Worm (Caenorhabditis elegans) whole organism, young adult: ENCODE data around the gene W04H10.5.

Source experiments
- B0261.1 ChIP-seq: sonication (generic microtip); optimal IDR thresholded peaks from 2 replicates; lab custom pipeline; 2016; ENCODE audit warnings: mild to moderate bottlenecking, missing genetic modification characterization, moderate library complexity, missing compliant biosample characterization
- Y53F4B.3 ChIP-seq: fragments of 200-800 bp; sonication (Bioruptor generic); IDR thresholded peaks from 2 replicates; pipeline ENCODE4 v1.3.6; 2022; ENCODE audit warnings: missing genetic modification reagents, missing genetic modification characterization, missing compliant biosample characterization
- attf-3 ChIP-seq: fragments of 200-800 bp; sonication (Bioruptor generic); conservative IDR thresholded peaks from 2 replicates; pipeline ENCODE4 v1.3.6; 2022; ENCODE audit warnings: missing genetic modification reagents, missing genetic modification characterization, missing compliant biosample characterization
- attf-5 ChIP-seq: fragments of 200-800 bp; sonication (Bioruptor generic); optimal IDR thresholded peaks from 2 replicates; lab custom pipeline; 2018; ENCODE audit warnings: mild to moderate bottlenecking, missing genetic modification characterization, missing compliant biosample characterization
- ceh-58 ChIP-seq: fragments of 200-800 bp; sonication (Bioruptor generic); IDR thresholded peaks from 2 replicates; pipeline ENCODE4 v1.3.6; 2022; ENCODE audit warnings: missing genetic modification characterization, missing compliant biosample characterization
- hlh-26 ChIP-seq: fragments of 200-800 bp; sonication (Bioruptor generic); conservative IDR thresholded peaks from 2 replicates; pipeline ENCODE4 v1.3.6; 2022; ENCODE audit warnings: missing genetic modification reagents, missing genetic modification characterization, missing compliant biosample characterization
- mcd-1 ChIP-seq: fragments of 200-800 bp; sonication (Bioruptor generic); IDR thresholded peaks from 2 replicates; pipeline ENCODE4 v1.3.6; 2022; ENCODE audit warnings: missing genetic modification reagents, missing genetic modification characterization, missing compliant biosample characterization
- sea-2 ChIP-seq: fragments of 200-800 bp; sonication (Bioruptor generic); IDR thresholded peaks from 2 replicates; pipeline ENCODE4 v1.3.6; 2022; ENCODE audit warnings: missing genetic modification characterization, missing compliant biosample characterization
- tbp1 ChIP-seq: fragments of 200-800 bp; sonication (Bioruptor generic); optimal IDR thresholded peaks from 2 replicates; lab custom pipeline; 2018; ENCODE audit warnings: mild to moderate bottlenecking, missing genetic modification characterization, missing compliant biosample characterization
- unc-62 ChIP-seq: fragments of 150-350 bp; optimal IDR thresholded peaks from 2 replicates; lab custom pipeline; 2014; ENCODE audit warnings: missing biosample characterization, missing genetic modification reagents, missing genetic modification characterization
- zfh-2 ChIP-seq: fragments of 200-800 bp; sonication (Bioruptor generic); conservative IDR thresholded peaks from 2 replicates; pipeline ENCODE4 v1.3.6; 2022; ENCODE audit warnings: missing genetic modification reagents, missing genetic modification characterization, missing compliant biosample characterization
- ztf-22 ChIP-seq: fragments of 200-800 bp; sonication (Bioruptor generic); optimal IDR thresholded peaks from 2 replicates; lab custom pipeline; 2018; ENCODE audit warnings: mild to moderate bottlenecking, missing genetic modification characterization, moderate library complexity, missing compliant biosample characterization

- TF ChIP-seq attf-5 (GFP tag; lab: Kevin White, UChicago): no peak
- no peak for TF ChIP-seq unc-62
- TF ChIP-seq hlh-26 (GFP tag; lab: Robert Waterston, UW): no peak
- TF ChIP-seq ceh-58: no peak
- TF ChIP-seq Y53F4B.3 (GFP tag; lab: Robert Waterston, UW): no peak
- TF ChIP-seq sea-2 (GFP tag; lab: Robert Waterston, UW): no peak
- TF ChIP-seq attf-3 (GFP tag; lab: Robert Waterston, UW): no peak
- no peak for TF ChIP-seq B0261.1 (tag; lab: Kevin White, UChicago)
- no peak for TF ChIP-seq mcd-1 (GFP tag; lab: Robert Waterston, UW)
- TF ChIP-seq ztf-22 (GFP tag; lab: Kevin White, UChicago): no peak
- no peak for TF ChIP-seq zfh-2 (GFP tag; lab: Robert Waterston, UW)
- no peak for TF ChIP-seq tbp1 (GFP tag; lab: Kevin White, UChicago)
Measured at ce11 chrII:574064-574463, 32.1 kb upstream of the W04H10.5 start.
